Worm (Caenorhabditis elegans): Measurements from ENCODE around the gene C36B7.4.

DNA sequence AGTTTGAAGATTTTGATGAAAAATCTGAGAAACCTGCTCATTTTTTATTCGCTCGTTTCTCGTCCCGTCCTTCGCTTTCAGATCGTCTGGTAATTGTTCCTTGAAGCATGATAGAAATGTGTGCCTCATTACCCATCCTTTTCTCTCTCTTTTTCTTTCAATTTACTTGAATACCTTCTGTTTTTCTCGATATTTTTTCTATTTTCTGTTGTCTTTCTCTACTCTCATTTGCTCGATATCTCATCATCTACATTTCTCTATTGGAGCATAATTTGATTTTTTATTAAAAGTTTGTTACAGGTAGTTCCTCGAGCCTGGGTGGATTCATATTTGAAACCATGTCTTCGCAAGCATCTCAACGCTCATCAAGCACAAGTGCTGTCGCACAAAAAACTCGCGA, 35.5 kb downstream of the C36B7.4 start, which contains the start of gene ubc-17:
- no peak for TF ChIP-seq nhr-237 (tag; optimal IDR thresholded peaks at IDR 0.05)
- TF ChIP-seq lin-13 (GFP tag; optimal IDR thresholded peaks at IDR 0.05) = no peak
- TF ChIP-seq nhr-11 (tag; optimal IDR thresholded peaks at IDR 0.05) = no peak
- TF ChIP-seq nhr-77 (tag; optimal IDR thresholded peaks at IDR 0.05) = no peak
- no peak for TF ChIP-seq snpc-4 (tag; optimal IDR thresholded peaks at IDR 0.05)
- no peak for TF ChIP-seq lin-11 (tag; optimal IDR thresholded peaks at IDR 0.05)
- no peak for TF ChIP-seq blmp-1 (tag; optimal IDR thresholded peaks at IDR 0.05; ENCODE audit: insufficient read depth)
- no peak for TF ChIP-seq sem-4 (tag; optimal IDR thresholded peaks at IDR 0.05)
- TF ChIP-seq elt-3 (tag; optimal IDR thresholded peaks at IDR 0.05) = no peak
